Worm (Caenorhabditis elegans) whole organism, young adult: ENCODE results near the gene F23D12.3.
A peak's percentile ranks its signal among the peaks of the same experiment; 100 is the strongest.

Source experiments
- B0336.3 ChIP-seq: fragments of 200-800 bp; sonication (Bioruptor generic); IDR thresholded peaks from 2 replicates; pipeline ENCODE4 v1.3.6; 2022; ENCODE audit warnings: missing genetic modification characterization, missing compliant biosample characterization
- C17E4.6 ChIP-seq: fragments of 200-800 bp; sonication (Bioruptor generic); IDR thresholded peaks from 2 replicates; pipeline ENCODE4 v1.3.6; 2022; ENCODE audit warnings: missing genetic modification reagents, missing genetic modification characterization, missing compliant biosample characterization
- D2030.7 ChIP-seq: fragments of 200-800 bp; sonication (Bioruptor generic); IDR thresholded peaks from 2 replicates; pipeline ENCODE4 v1.3.6; 2022; ENCODE audit warnings: missing genetic modification reagents, missing genetic modification characterization, missing compliant biosample characterization
- F22D6.2 ChIP-seq: sonication (generic microtip); optimal IDR thresholded peaks from 2 replicates; lab custom pipeline; 2016; ENCODE audit warnings: mild to moderate bottlenecking, missing genetic modification characterization, missing compliant biosample characterization
- F23B12.7 ChIP-seq: sonication (generic microtip); optimal IDR thresholded peaks from 2 replicates; lab custom pipeline; 2017; ENCODE audit warnings: missing genetic modification characterization, mild to moderate bottlenecking, missing compliant biosample characterization, antibody characterized with exemption, moderate library complexity; ENCODE audit not compliant: insufficient read depth
- F55B11.4 ChIP-seq: sonication (generic microtip); optimal IDR thresholded peaks from 2 replicates; lab custom pipeline; 2016; ENCODE audit warnings: missing compliant biosample characterization, missing genetic modification characterization, borderline replicate concordance; ENCODE audit not compliant: insufficient read depth
- F57C9.4 ChIP-seq: sonication (generic microtip); optimal IDR thresholded peaks from 2 replicates; lab custom pipeline; 2017; ENCODE audit warnings: mild to moderate bottlenecking, missing genetic modification characterization, missing compliant biosample characterization
- Y53F4B.3 ChIP-seq: fragments of 200-800 bp; sonication (Bioruptor generic); IDR thresholded peaks from 2 replicates; pipeline ENCODE4 v1.3.6; 2022; ENCODE audit warnings: missing genetic modification reagents, missing genetic modification characterization, missing compliant biosample characterization
- Y53G8AR.9 ChIP-seq: fragments of 200-800 bp; sonication (Bioruptor generic); conservative IDR thresholded peaks from 2 replicates; pipeline ENCODE4 v1.3.6; 2022; ENCODE audit warnings: missing genetic modification reagents, missing genetic modification characterization, missing compliant biosample characterization
- Y56A3A.18 ChIP-seq: fragments of 200-800 bp; sonication (Bioruptor generic); IDR thresholded peaks from 2 replicates; pipeline ENCODE4 v1.3.6; 2022; ENCODE audit warnings: missing genetic modification reagents, missing genetic modification characterization, missing compliant biosample characterization
- Y79H2A.3 ChIP-seq: fragments of 200-800 bp; sonication (Bioruptor generic); conservative IDR thresholded peaks from 2 replicates; pipeline ENCODE4 v1.3.6; 2022; ENCODE audit warnings: missing genetic modification reagents, missing genetic modification characterization, missing compliant biosample characterization
- akir-1 ChIP-seq: fragments of 200-800 bp; sonication (Bioruptor generic); optimal IDR thresholded peaks from 2 replicates; lab custom pipeline; 2018; ENCODE audit warnings: mild to moderate bottlenecking, missing genetic modification characterization, moderate library complexity, missing compliant biosample characterization
- aptf-2 ChIP-seq: fragments of 200-800 bp; sonication (Bioruptor generic); conservative IDR thresholded peaks from 2 replicates; pipeline ENCODE4 v1.3.6; 2022; ENCODE audit warnings: missing genetic modification reagents, missing genetic modification characterization, missing compliant biosample characterization
- attf-3 ChIP-seq: fragments of 200-800 bp; sonication (Bioruptor generic); conservative IDR thresholded peaks from 2 replicates; pipeline ENCODE4 v1.3.6; 2022; ENCODE audit warnings: missing genetic modification reagents, missing genetic modification characterization, missing compliant biosample characterization
- attf-5 ChIP-seq: fragments of 200-800 bp; sonication (Bioruptor generic); optimal IDR thresholded peaks from 2 replicates; lab custom pipeline; 2018; ENCODE audit warnings: mild to moderate bottlenecking, missing genetic modification characterization, missing compliant biosample characterization
- bed-1 ChIP-seq: fragments of 200-800 bp; sonication (Bioruptor generic); IDR thresholded peaks from 2 replicates; pipeline ENCODE4 v1.3.6; 2022; ENCODE audit warnings: missing genetic modification reagents, missing genetic modification characterization, missing compliant biosample characterization
- bed-2 ChIP-seq: fragments of 200-800 bp; sonication (Bioruptor generic); IDR thresholded peaks from 2 replicates; pipeline ENCODE4 v1.3.6; 2022; ENCODE audit warnings: missing genetic modification reagents, missing genetic modification characterization, missing compliant biosample characterization
- ceh-100 ChIP-seq: fragments of 200-800 bp; sonication (Bioruptor generic); IDR thresholded peaks from 2 replicates; pipeline ENCODE4 v1.3.6; 2022; ENCODE audit warnings: missing genetic modification reagents, missing genetic modification characterization, missing compliant biosample characterization
- ceh-27 ChIP-seq: fragments of 200-800 bp; sonication (Bioruptor generic); optimal IDR thresholded peaks from 2 replicates; lab custom pipeline; 2018; ENCODE audit warnings: mild to moderate bottlenecking, missing genetic modification characterization, moderate library complexity, missing compliant biosample characterization
- ceh-58 ChIP-seq: fragments of 200-800 bp; sonication (Bioruptor generic); IDR thresholded peaks from 2 replicates; pipeline ENCODE4 v1.3.6; 2022; ENCODE audit warnings: missing genetic modification characterization, missing compliant biosample characterization
- ceh-79 ChIP-seq: sonication (generic microtip); optimal IDR thresholded peaks from 2 replicates; lab custom pipeline; 2017; ENCODE audit warnings: mild to moderate bottlenecking, missing genetic modification characterization, missing compliant biosample characterization
- chd-7 ChIP-seq: sonication (generic microtip); optimal IDR thresholded peaks from 2 replicates; lab custom pipeline; 2016; ENCODE audit warnings: mild to moderate bottlenecking, missing genetic modification characterization, moderate library complexity, missing compliant biosample characterization
- egl-18 ChIP-seq: fragments of 200-800 bp; sonication (Bioruptor generic); IDR thresholded peaks from 2 replicates; pipeline ENCODE4 v1.3.6; 2022; ENCODE audit warnings: missing genetic modification reagents, missing genetic modification characterization, missing compliant biosample characterization
- ekl-4 ChIP-seq: fragments of 200-800 bp; sonication (Bioruptor generic); IDR thresholded peaks from 2 replicates; pipeline ENCODE4 v1.3.6; 2022; ENCODE audit warnings: missing genetic modification reagents, missing genetic modification characterization, missing compliant biosample characterization
- hmg-20 ChIP-seq: fragments of 200-800 bp; sonication (Bioruptor generic); IDR thresholded peaks from 2 replicates; pipeline ENCODE4 v1.3.6; 2022; ENCODE audit warnings: missing genetic modification reagents, missing genetic modification characterization, missing compliant biosample characterization
- lin-26 ChIP-seq: fragments of 200-800 bp; sonication (Bioruptor generic); IDR thresholded peaks from 2 replicates; pipeline ENCODE4 v1.3.6; 2022; ENCODE audit warnings: missing genetic modification reagents, missing genetic modification characterization, missing compliant biosample characterization
- lin-35 ChIP-seq, 3 experiments: fragments of 150-350 bp in 2 of 3; sonication (generic microtip) in 1 of 3; optimal IDR thresholded peaks; 2 replicates each; lab custom pipeline; 2014 to 2018; ENCODE audit warnings: missing biosample characterization in 3 of 3, missing genetic modification characterization in 3 of 3, missing genetic modification reagents in 3 of 3
- lin-54 ChIP-seq: fragments of 200-800 bp; sonication (Bioruptor generic); optimal IDR thresholded peaks from 2 replicates; lab custom pipeline; 2018; ENCODE audit warnings: mild to moderate bottlenecking, missing genetic modification characterization, missing compliant biosample characterization
- lsy-27 ChIP-seq: sonication (generic microtip); optimal IDR thresholded peaks from 2 replicates; lab custom pipeline; 2017; ENCODE audit warnings: missing genetic modification characterization, mild to moderate bottlenecking, missing compliant biosample characterization, antibody characterized with exemption, missing genotype, borderline replicate concordance; ENCODE audit not compliant: insufficient read depth
- madf-10 ChIP-seq: sonication (generic microtip); optimal IDR thresholded peaks from 2 replicates; lab custom pipeline; 2016; ENCODE audit warnings: mild to moderate bottlenecking, missing genetic modification characterization, missing compliant biosample characterization
- madf-3 ChIP-seq: fragments of 200-800 bp; sonication (Bioruptor generic); IDR thresholded peaks from 2 replicates; pipeline ENCODE4 v1.3.6; 2022; ENCODE audit warnings: missing genetic modification reagents, missing genetic modification characterization, missing compliant biosample characterization
- madf-6 ChIP-seq: fragments of 200-800 bp; sonication (Bioruptor generic); IDR thresholded peaks from 2 replicates; pipeline ENCODE4 v1.3.6; 2022; ENCODE audit warnings: missing genetic modification reagents, missing genetic modification characterization, missing compliant biosample characterization
- madf-8 ChIP-seq: fragments of 200-800 bp; sonication (Bioruptor generic); conservative IDR thresholded peaks from 2 replicates; pipeline ENCODE4 v1.3.6; 2022; ENCODE audit warnings: missing genetic modification reagents, missing genetic modification characterization, missing compliant biosample characterization
- nfyb-1 ChIP-seq: fragments of 200-800 bp; sonication (Bioruptor generic); IDR thresholded peaks from 2 replicates; pipeline ENCODE4 v1.3.6; 2022; ENCODE audit warnings: missing genetic modification reagents, missing genetic modification characterization, missing compliant biosample characterization
- nhr-27 ChIP-seq: fragments of 200-800 bp; sonication (Bioruptor generic); optimal IDR thresholded peaks from 2 replicates; lab custom pipeline; 2018; ENCODE audit warnings: mild to moderate bottlenecking, missing genetic modification characterization, moderate library complexity, missing compliant biosample characterization
- nhr-80 ChIP-seq: sonication (generic microtip); optimal IDR thresholded peaks from 2 replicates; lab custom pipeline; 2016; ENCODE audit warnings: missing genetic modification characterization, missing compliant biosample characterization
- rcor-1 ChIP-seq: fragments of 200-800 bp; sonication (Bioruptor generic); IDR thresholded peaks from 2 replicates; pipeline ENCODE4 v1.3.6; 2022; ENCODE audit warnings: missing genetic modification reagents, missing genetic modification characterization, missing compliant biosample characterization
- rec-8 ChIP-seq, 2 experiments: sonication (generic microtip); optimal IDR thresholded peaks; 2 replicates each; lab custom pipeline; 2016; ENCODE audit warnings: mild to moderate bottlenecking in 2 of 2, missing genetic modification characterization in 2 of 2, missing genetic modification reagents in 2 of 2, missing genotype in 2 of 2, missing biosample characterization in 1 of 2, missing compliant biosample characterization in 1 of 2, moderate library complexity in 1 of 2
- snpc-1.1 ChIP-seq: sonication (generic microtip); optimal IDR thresholded peaks from 2 replicates; lab custom pipeline; 2017; ENCODE audit warnings: missing genetic modification characterization, mild to moderate bottlenecking, missing compliant biosample characterization, antibody characterized with exemption, moderate library complexity, missing genotype, missing genetic modification reagents; ENCODE audit not compliant: insufficient read depth
- snpc-4 ChIP-seq, 5 experiments: fragments of 150-350 bp in 1 of 5; sonication (generic microtip) in 4 of 5; optimal IDR thresholded peaks; 2 replicates each; lab custom pipeline; 2014 to 2018; ENCODE audit warnings: missing genetic modification characterization in 5 of 5, missing biosample characterization in 3 of 5, antibody characterized with exemption in 2 of 5, mild to moderate bottlenecking in 2 of 5, missing compliant biosample characterization in 2 of 5, missing genotype in 2 of 5, moderate library complexity in 2 of 5, missing genetic modification reagents in 1 of 5
- xnd-1 ChIP-seq: sonication (generic microtip); optimal IDR thresholded peaks from 2 replicates; lab custom pipeline; 2016; ENCODE audit warnings: missing genotype, missing genetic modification reagents, missing genetic modification characterization, missing compliant biosample characterization
- zfh-2 ChIP-seq: fragments of 200-800 bp; sonication (Bioruptor generic); conservative IDR thresholded peaks from 2 replicates; pipeline ENCODE4 v1.3.6; 2022; ENCODE audit warnings: missing genetic modification reagents, missing genetic modification characterization, missing compliant biosample characterization
- ztf-18 ChIP-seq: sonication (generic microtip); optimal IDR thresholded peaks from 2 replicates; lab custom pipeline; 2016; ENCODE audit warnings: missing genotype, mild to moderate bottlenecking, missing genetic modification characterization, missing compliant biosample characterization
- ztf-22 ChIP-seq: fragments of 200-800 bp; sonication (Bioruptor generic); optimal IDR thresholded peaks from 2 replicates; lab custom pipeline; 2018; ENCODE audit warnings: mild to moderate bottlenecking, missing genetic modification characterization, moderate library complexity, missing compliant biosample characterization
- ztf-28 ChIP-seq: fragments of 200-800 bp; sonication (Bioruptor generic); IDR thresholded peaks from 2 replicates; pipeline ENCODE4 v1.3.6; 2022; ENCODE audit warnings: missing genetic modification reagents, missing genetic modification characterization, missing compliant biosample characterization
- ztf-3 ChIP-seq: fragments of 200-800 bp; sonication (Bioruptor generic); optimal IDR thresholded peaks from 2 replicates; lab custom pipeline; 2018; ENCODE audit warnings: mild to moderate bottlenecking, missing genetic modification characterization, missing compliant biosample characterization
- ztf-6 ChIP-seq: fragments of 200-800 bp; sonication (Bioruptor generic); IDR thresholded peaks from 2 replicates; pipeline ENCODE4 v1.3.6; 2022; ENCODE audit warnings: missing genetic modification reagents, missing genetic modification characterization, missing compliant biosample characterization

F23D12.3 gene

DNA sequence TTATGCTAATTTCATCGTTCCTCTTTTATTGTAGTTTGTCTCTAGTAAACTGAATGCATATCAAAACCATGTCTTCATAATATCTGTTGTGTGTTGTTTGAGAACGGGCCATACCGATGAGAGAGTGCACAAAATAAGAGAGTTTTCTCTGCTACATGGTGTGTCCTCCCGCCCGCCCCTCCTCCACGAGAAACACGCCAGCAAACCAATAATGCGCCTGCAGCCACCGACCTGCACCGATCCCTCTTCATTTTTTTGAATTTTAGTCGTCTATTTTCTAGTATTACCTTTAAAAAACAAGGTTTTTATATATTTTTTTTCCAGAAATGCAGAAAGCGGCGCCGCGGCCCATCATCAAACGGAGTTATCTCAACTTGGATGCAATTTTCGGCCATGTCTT is 37.8 kb downstream of the F23D12.3 start, which contains the start of gene gfi-3 (continued):
- TF ChIP-seq nhr-80 (tag; lab: Kevin White, UChicago) (peak; percentile 70), rec-8 (tag; optimal IDR thresholded peaks at IDR 0.05; lab: Kevin White, UChicago) (no peak), ekl-4 (GFP tag; lab: Robert Waterston, UW) (no peak), C17E4.6 (no peak), madf-10 (tag; lab: Kevin White, UChicago) (peak; percentile 25), madf-8 (GFP tag; lab: Robert Waterston, UW) (no peak), Y56A3A.18 (GFP tag; lab: Robert Waterston, UW) (no peak), aptf-2 (GFP tag; lab: Robert Waterston, UW) (no peak), F57C9.4 (tag; lab: Kevin White, UChicago) (no peak), hmg-20 (GFP tag; lab: Robert Waterston, UW) (peak; percentile 72), ceh-79 (no peak), ceh-100 (GFP tag; lab: Robert Waterston, UW) (0 out of 2 replicates have a peak, but pooled peaks have one; percentile 11), lin-54 (GFP tag; lab: Kevin White, UChicago) (peak; percentile 37), attf-5 (GFP tag; lab: Kevin White, UChicago) (peak; percentile 74), zfh-2 (peak; percentile 77), egl-18 (GFP tag; lab: Robert Waterston, UW) (no peak), nhr-27 (no peak), lsy-27 (no peak), xnd-1 (tag; lab: Kevin White, UChicago) (no peak), lin-26 (no peak), ztf-22 (GFP tag; lab: Kevin White, UChicago) (no peak), snpc-4 (GFP tag; optimal IDR thresholded peaks at IDR 0.05; lab: Kevin White, UChicago) (no peak), snpc-4 (tag; optimal IDR thresholded peaks at IDR 0.05; lab: Kevin White, UChicago) (peak; percentile 67 to 92 (median 89)), ztf-3 (GFP tag; lab: Kevin White, UChicago) (no peak), madf-3 (GFP tag; lab: Robert Waterston, UW) (0 out of 2 replicates have a peak, but pooled peaks have one; percentile 20), ztf-18 (tag; lab: Kevin White, UChicago) (peak; percentile 94), ceh-58 (no peak), bed-1 (GFP tag; lab: Robert Waterston, UW) (no peak), attf-3 (GFP tag; lab: Robert Waterston, UW) (no peak), Y79H2A.3 (GFP tag; lab: Robert Waterston, UW) (no peak), ztf-28 (GFP tag; lab: Robert Waterston, UW) (no peak), chd-7 (tag; lab: Kevin White, UChicago) (no peak), Y53G8AR.9 (no peak), lin-35 (GFP tag; optimal IDR thresholded peaks at IDR 0.05; lab: Kevin White, UChicago) (peak in 1 of 3 experiments; percentile 71), akir-1 (GFP tag; lab: Kevin White, UChicago) (no peak), nfyb-1 (GFP tag; lab: Robert Waterston, UW) (0 out of 2 replicates have a peak, but pooled peaks have one; percentile 50), D2030.7 (no peak), B0336.3 (GFP tag; lab: Robert Waterston, UW) (0 out of 2 replicates have a peak, but pooled peaks have one; percentile 37), F22D6.2 (tag; lab: Kevin White, UChicago) (no peak), ceh-27 (GFP tag; lab: Kevin White, UChicago) (peak; percentile 70), ztf-6 (GFP tag; lab: Robert Waterston, UW) (no peak), F55B11.4 (tag; lab: Kevin White, UChicago) (no peak), bed-2 (no peak), rcor-1 (GFP tag; lab: Robert Waterston, UW) (0 out of 2 replicates have a peak, but pooled peaks have one; percentile 32), snpc-1.1 (tag; lab: Kevin White, UChicago) (no peak), madf-6 (GFP tag; lab: Robert Waterston, UW) (no peak), F23B12.7 (tag; lab: Kevin White, UChicago) (no peak), Y53F4B.3 (no peak)
